Worm (Caenorhabditis elegans) whole organism, mixed stage, embryonic: ENCODE results near the gene T04G9.4.

ENCODE experiments used
- ces-1 ChIP-seq: fragments of 150-350 bp; optimal IDR thresholded peaks from 2 replicates; lab custom pipeline; 2014; ENCODE audit warnings: missing biosample characterization, missing genetic modification reagents, missing genetic modification characterization
- lin-13 ChIP-seq: fragments of 150-350 bp; optimal IDR thresholded peaks from 2 replicates; lab custom pipeline; 2014; ENCODE audit warnings: missing biosample characterization, missing genetic modification characterization
- nhr-76 ChIP-seq: sonication (generic microtip); optimal IDR thresholded peaks from 2 replicates; lab custom pipeline; 2017; ENCODE audit warnings: missing biosample characterization, missing genetic modification characterization
- pha-4 ChIP-seq: fragments of 150-350 bp; optimal IDR thresholded peaks from 2 replicates; lab custom pipeline; 2018; ENCODE audit warnings: missing biosample characterization, missing genetic modification reagents, missing genetic modification characterization

- TF ChIP-seq nhr-76 (tag; lab: Kevin White, UChicago) (no peak), pha-4 (tag; lab: Kevin White, UChicago) (no peak), lin-13 (tag; lab: Kevin White, UChicago) (no peak), ces-1 (no peak)
Observed at ce11 chrX:813063-813462, 40.8 kb downstream of the T04G9.4 start, which contains the start of gene F25E2.3.
